Worm (Caenorhabditis elegans): Measurements from ENCODE around the gene nhr-101.

nhr-101 gene

DNA sequence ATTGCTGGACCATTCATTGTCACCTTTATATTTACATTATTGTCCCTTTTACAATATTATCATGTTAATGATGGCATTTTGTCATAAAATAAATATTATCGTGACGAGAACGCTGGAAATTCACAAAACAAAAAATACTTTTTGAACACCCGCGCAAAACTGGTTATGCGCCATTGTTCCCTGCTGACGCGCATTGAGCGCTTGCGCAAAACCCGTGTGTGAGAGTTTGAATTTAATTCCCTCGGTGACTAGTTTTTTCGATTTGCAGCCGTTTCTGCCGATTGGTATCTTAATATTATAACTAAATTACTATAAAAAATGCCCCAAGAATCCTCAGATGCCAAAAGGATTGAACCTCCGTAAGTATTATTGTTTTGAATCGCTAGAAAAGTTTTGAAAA, 48.8 kb upstream of the nhr-101 start, which contains the start of gene pafo-1 (continued):
- peak; percentile 10 for TF ChIP-seq F10E7.11 (tag; optimal IDR thresholded peaks at IDR 0.05)
- TF ChIP-seq lin-54 (GFP tag; optimal IDR thresholded peaks at IDR 0.05) = peak; percentile 100
- no peak for TF ChIP-seq F55B11.4 (tag; optimal IDR thresholded peaks at IDR 0.05; ENCODE audit: borderline replicate concordance, insufficient read depth)
- peak; percentile 42 for TF ChIP-seq atf-7 (tag; optimal IDR thresholded peaks at IDR 0.05)
- TF ChIP-seq unc-130 (GFP tag; optimal IDR thresholded peaks at IDR 0.05) = peak; percentile 57
- TF ChIP-seq tlf-1 (GFP tag; optimal IDR thresholded peaks at IDR 0.05) = peak; percentile 76
- peak; percentile 57 for TF ChIP-seq snpc-3.4 (tag; optimal IDR thresholded peaks at IDR 0.05)
- no peak for TF ChIP-seq Y79H2A.3 (GFP tag; conservative IDR thresholded peaks at IDR 0.05)
- TF ChIP-seq nhr-179 (tag; optimal IDR thresholded peaks at IDR 0.05) = no peak
- TF ChIP-seq nhr-120 (GFP tag; IDR thresholded peaks at IDR 0.05) = no peak
- TF ChIP-seq madf-6 (GFP tag; IDR thresholded peaks at IDR 0.05) = peak; percentile 81
- no peak for TF ChIP-seq F39B2.1 (GFP tag; IDR thresholded peaks at IDR 0.05)
- TF ChIP-seq sea-2 (GFP tag; IDR thresholded peaks at IDR 0.05) = no peak
- no peak for TF ChIP-seq egl-18 (GFP tag; IDR thresholded peaks at IDR 0.05)
- peak; percentile 91 for TF ChIP-seq Y53G8AR.9 (GFP tag; conservative IDR thresholded peaks at IDR 0.05)
- peak; percentile 93 for TF ChIP-seq nfyb-1 (GFP tag; IDR thresholded peaks at IDR 0.05)
- no peak for TF ChIP-seq hlh-12 (tag; optimal IDR thresholded peaks at IDR 0.05)
- peak; percentile 85 for TF ChIP-seq repo-1 (tag; optimal IDR thresholded peaks at IDR 0.05)
- peak; percentile 95 for TF ChIP-seq dox-1 (GFP tag; IDR thresholded peaks at IDR 0.05)
- no peak for TF ChIP-seq unc-62 (GFP tag; optimal IDR thresholded peaks at IDR 0.05)
- peak; percentile 35; the same call in 1 of the 2 replicates for TF ChIP-seq ceh-91 (GFP tag; IDR thresholded peaks at IDR 0.05)
- no peak for TF ChIP-seq Y53F4B.3 (GFP tag; IDR thresholded peaks at IDR 0.05)
- peak; percentile 92 for TF ChIP-seq B0336.3 (GFP tag; IDR thresholded peaks at IDR 0.05)
- no peak for TF ChIP-seq nfya-1 (tag; optimal IDR thresholded peaks at IDR 0.05; ENCODE audit: borderline replicate concordance, insufficient read depth)
- peak; percentile 35 for TF ChIP-seq B0035.1 (tag; optimal IDR thresholded peaks at IDR 0.05)
- TF ChIP-seq attf-6 (GFP tag; IDR thresholded peaks at IDR 0.05) = peak; percentile 54; the same call in 1 of the 2 replicates
- peak; percentile 62; the same call in 1 of the 2 replicates for TF ChIP-seq attf-3 (GFP tag; conservative IDR thresholded peaks at IDR 0.05)
- TF ChIP-seq K11D2.4 (GFP tag; IDR thresholded peaks at IDR 0.05) = peak; percentile 84
- TF ChIP-seq nhr-80 (tag; optimal IDR thresholded peaks at IDR 0.05) = peak; percentile 27
- TF ChIP-seq madf-3 (GFP tag; IDR thresholded peaks at IDR 0.05) = peak; percentile 76; the same call in 1 of the 2 replicates
- TF ChIP-seq Y56A3A.18 (GFP tag; IDR thresholded peaks at IDR 0.05) = peak; percentile 82; the same call in 1 of the 2 replicates
- no peak for TF ChIP-seq sdz-38 (tag; optimal IDR thresholded peaks at IDR 0.05)
- TF ChIP-seq attf-5 (GFP tag; optimal IDR thresholded peaks at IDR 0.05) = peak; percentile 89
- TF ChIP-seq ccch-3 (GFP tag; optimal IDR thresholded peaks at IDR 0.05) = no peak
- peak; percentile 65 for TF ChIP-seq xnd-1 (tag; optimal IDR thresholded peaks at IDR 0.05)
- TF ChIP-seq K12H6.12 (tag; optimal IDR thresholded peaks at IDR 0.05) = peak; percentile 42
- TF ChIP-seq ceh-40 (GFP tag; IDR thresholded peaks at IDR 0.05) = no peak
- TF ChIP-seq madf-8 (GFP tag; conservative IDR thresholded peaks at IDR 0.05) = peak; percentile 61
- TF ChIP-seq lin-35 (GFP tag; optimal IDR thresholded peaks at IDR 0.05) = peak; percentile 92 to 98 (median 93)
- peak; percentile 66 for TF ChIP-seq tbp1 (GFP tag; optimal IDR thresholded peaks at IDR 0.05)
- no peak for TF ChIP-seq F37B4.10 (GFP tag; IDR thresholded peaks at IDR 0.05)
- peak; percentile 21 for TF ChIP-seq athp-1 (tag; optimal IDR thresholded peaks at IDR 0.05)
- no peak for TF ChIP-seq ztf-6 (GFP tag; IDR thresholded peaks at IDR 0.05)
- no peak for TF ChIP-seq lin-26 (GFP tag; IDR thresholded peaks at IDR 0.05)
- no peak for TF ChIP-seq ztf-28 (GFP tag; IDR thresholded peaks at IDR 0.05)
- no peak for TF ChIP-seq aptf-2 (GFP tag; conservative IDR thresholded peaks at IDR 0.05)
- no peak for TF ChIP-seq rec-8 (tag; optimal IDR thresholded peaks at IDR 0.05)
- TF ChIP-seq zfh-2 (GFP tag; conservative IDR thresholded peaks at IDR 0.05) = no peak
- TF ChIP-seq ceh-27 (GFP tag; optimal IDR thresholded peaks at IDR 0.05) = peak; percentile 71

Measured in whole organism, young adult.